Worm (Caenorhabditis elegans): ENCODE results near the gene nhr-72.

- TF ChIP-seq nhr-11 (tag; optimal IDR thresholded peaks at IDR 0.05), result no peak
- TF ChIP-seq unc-39 (tag; optimal IDR thresholded peaks at IDR 0.05), result no peak
- no peak for TF ChIP-seq zag-1 (tag; optimal IDR thresholded peaks at IDR 0.05)
- TF ChIP-seq ztf-11 (tag; optimal IDR thresholded peaks at IDR 0.05), result no peak
- TF ChIP-seq blmp-1 (tag; optimal IDR thresholded peaks at IDR 0.05; ENCODE audit: insufficient read depth), result no peak
- TF ChIP-seq ama-1 (optimal IDR thresholded peaks at IDR 0.05), result no peak
- no peak for TF ChIP-seq egl-27 (tag; optimal IDR thresholded peaks at IDR 0.05)
- TF ChIP-seq dmd-4 (tag; optimal IDR thresholded peaks at IDR 0.05), result no peak
- TF ChIP-seq skn-1 (tag; optimal IDR thresholded peaks at IDR 0.05), result no peak
- no peak for TF ChIP-seq unc-62 (GFP tag; optimal IDR thresholded peaks at IDR 0.05)
- no peak for TF ChIP-seq nhr-77 (tag; optimal IDR thresholded peaks at IDR 0.05)
These were observed 27.8 kb upstream of the nhr-72 start, which contains the start of gene srh-250 for ce11 chrII:3878330-3878729.
